Worm (Caenorhabditis elegans) whole organism, dauer: Measurements from ENCODE around the gene grl-18.
"Not testable (repeated sequence)": the region's sequence is repeated elsewhere in the genome, so short reads cannot be mapped to it uniquely, and the experiment has no call there.

ENCODE experiments used
- unc-62 ChIP-seq: sonication (generic microtip); optimal IDR thresholded peaks from 2 replicates; lab custom pipeline; 2017; ENCODE audit warnings: missing biosample characterization, missing genetic modification reagents, missing genetic modification characterization

Gene grl-18

DNA sequence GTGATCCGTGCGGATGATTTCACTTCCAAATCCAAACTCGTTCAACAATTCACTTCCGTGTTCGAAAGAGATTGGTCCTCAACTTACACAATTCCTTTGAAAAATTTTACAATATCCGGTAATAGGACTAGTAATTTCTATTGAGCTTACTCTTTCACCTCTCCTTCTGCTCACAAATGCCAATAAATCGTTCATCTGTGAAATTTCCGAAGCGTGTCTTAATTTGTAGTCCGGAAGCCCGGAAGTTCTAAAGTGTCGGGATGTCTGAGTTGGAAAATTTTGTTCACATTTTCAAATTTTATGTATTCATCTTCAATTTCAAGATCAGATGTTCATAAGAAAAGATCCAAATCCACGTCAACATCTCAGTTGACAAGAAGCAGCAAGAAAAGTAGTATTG lies 4.8 kb upstream of the grl-18 start, which contains the start of gene T05C3.2:
TSS of gene T05C3.2 (plus strand) at position 301 of the 400 bp plus-strand sequence.
- no peak for TF ChIP-seq unc-62 (GFP tag; lab: Kevin White, UChicago)

DNA sequence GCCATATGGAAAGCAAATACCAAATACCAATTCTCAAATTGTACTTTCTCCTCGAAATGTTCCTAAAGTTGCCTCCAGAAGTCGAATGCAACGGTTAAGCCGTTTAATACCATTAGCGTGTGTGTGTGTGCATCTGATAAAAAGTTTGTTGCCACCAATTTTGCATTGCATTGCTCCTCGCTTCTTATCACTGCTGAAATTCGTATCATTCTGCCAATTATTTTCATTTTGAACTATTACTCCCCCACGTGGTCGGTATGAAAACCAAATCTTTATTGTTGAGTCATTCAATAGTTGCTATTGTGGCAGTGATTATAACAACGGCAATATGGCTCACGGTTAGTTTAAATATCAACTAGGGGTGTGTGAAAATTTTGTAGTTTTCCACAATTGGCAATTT lies 1.5 kb upstream of the grl-18 start, which contains the start of gene T05C3.6:
TSS of gene T05C3.6 (plus strand) at position 241 of the 400 bp plus-strand sequence.
- TF ChIP-seq unc-62 (GFP tag; lab: Kevin White, UChicago) = no peak

DNA sequence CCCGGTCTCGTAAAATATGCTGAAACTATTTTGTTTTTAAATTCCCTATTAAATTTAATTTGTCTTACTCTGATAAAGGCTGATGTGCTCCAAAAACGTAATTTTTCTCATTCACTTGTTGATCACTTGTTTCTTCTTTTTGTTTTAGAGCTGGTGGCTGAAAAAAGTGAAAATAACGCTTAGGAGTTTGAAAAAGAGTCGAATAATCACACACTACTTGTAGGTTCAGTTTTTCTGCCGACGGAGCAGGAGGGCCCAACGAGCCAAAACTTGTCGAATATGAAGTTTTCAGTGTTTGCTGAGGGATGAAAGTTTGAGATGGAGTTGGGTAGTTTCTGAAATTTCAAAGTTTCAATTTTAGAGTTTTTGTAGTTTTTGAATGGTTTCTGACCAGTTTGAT lies 1.5 kb downstream of the grl-18 start:
- no peak for TF ChIP-seq unc-62 (GFP tag; lab: Kevin White, UChicago)

DNA sequence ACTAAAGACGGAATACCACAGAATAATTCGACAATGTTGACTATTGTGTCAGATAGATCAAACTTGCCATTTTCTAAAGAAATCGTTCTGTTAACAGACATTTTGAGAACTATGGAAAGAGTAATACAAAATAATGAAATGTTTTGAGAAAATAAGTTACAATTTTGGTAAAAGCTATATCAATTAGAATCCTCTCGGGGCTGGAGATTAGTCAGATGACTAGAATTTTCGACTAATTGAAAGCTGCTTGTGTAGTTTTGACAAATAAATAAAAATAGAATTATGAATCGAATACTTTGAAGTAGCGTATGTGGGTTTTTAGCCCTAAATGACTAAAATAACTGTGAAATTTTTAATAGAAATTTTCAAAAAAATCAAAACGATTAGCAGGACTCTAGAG lies 3.8 kb downstream of the grl-18 start, which contains the start of gene srg-65:
TSS of gene srg-65 (minus strand) at position 101 of the 400 bp plus-strand sequence.
- TF ChIP-seq unc-62 (GFP tag; lab: Kevin White, UChicago) = no peak

DNA sequence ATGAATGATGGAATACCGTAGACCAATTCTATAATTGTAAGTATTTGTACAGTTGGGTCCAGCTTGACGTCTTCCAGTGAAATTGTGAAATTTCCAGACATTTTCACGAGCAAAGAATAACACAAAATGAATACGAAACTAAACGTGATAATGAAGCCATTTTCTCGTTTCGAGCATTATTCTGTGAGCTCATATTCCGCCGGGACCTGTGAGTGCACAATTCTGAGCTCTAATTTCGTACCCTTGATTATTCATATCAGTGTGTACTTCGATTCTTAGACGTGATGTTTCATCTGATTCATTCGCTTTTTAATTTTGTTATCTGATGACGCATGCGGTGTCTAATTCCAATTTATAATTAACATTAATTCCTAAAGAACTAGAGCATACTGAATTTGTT lies 6.4 kb downstream of the grl-18 start, which contains the start of gene srg-66:
TSS of gene srg-66 (minus strand) at position 101 of the 400 bp plus-strand sequence.
- TF ChIP-seq unc-62 (GFP tag; lab: Kevin White, UChicago) = no peak

DNA sequence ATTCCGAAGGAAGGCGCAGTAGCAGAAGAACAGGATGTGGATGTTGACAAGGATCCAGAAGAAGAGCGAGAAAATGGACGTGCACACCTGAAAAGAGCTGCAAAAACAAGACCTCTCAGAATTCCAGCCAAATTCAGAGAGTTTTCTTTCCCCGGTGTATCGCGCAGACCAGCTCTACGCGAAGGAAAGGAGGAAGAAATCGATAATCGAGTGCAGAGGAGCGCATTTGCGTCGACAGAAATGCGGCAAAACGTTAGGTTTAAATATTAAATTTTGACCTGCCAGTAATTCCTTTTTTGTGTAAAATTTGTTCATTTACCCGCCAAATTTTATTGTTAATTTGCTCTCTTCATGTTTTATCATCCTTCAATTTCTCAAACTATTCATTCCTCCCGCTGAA lies 10.9 kb downstream of the grl-18 start:
- no peak for TF ChIP-seq unc-62 (GFP tag; lab: Kevin White, UChicago)

DNA sequence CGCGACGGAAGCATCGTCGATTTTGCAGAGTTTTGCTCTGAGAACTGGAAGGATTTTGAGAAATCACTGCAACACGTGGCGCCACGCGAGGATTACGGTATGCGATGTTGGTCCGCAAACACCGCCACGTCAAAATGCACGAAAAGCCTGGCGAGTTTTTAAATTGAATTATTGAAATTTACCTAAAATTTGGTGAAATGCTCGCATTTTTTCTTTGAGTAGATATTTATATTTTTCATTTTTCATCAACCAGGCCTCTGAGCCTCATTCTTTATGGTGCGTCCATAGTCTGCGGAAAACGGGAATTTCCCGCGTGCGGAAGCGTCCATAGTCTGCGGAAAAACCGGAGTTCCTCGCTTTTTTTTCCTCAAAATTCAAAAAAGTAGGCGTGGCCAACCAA lies 17.7 kb downstream of the grl-18 start, which contains the start of gene ZC317.7:
TSS of gene ZC317.7 (minus strand) at position 101 of the 400 bp plus-strand sequence.
- TF ChIP-seq unc-62 (GFP tag; lab: Kevin White, UChicago) = not testable (repeated sequence)

DNA sequence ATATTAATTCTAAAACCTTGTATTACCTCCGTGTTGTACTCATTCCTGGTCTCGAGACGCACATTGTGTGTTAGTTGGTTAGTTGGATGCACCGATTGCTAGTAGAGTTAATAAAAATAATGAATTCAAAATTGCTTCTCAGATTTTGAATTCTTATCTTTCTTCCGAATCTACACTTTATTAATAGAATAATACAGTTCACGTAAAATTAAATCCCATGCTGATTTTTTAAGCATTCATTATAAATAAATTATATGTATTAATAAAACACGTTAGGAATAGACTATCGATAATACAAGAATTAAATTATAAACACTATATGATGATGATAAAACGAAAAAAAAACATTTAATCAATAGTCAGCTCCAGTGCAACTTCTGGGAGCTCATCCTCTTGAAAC lies 20.2 kb downstream of the grl-18 start, which contains the start of gene ZC317.6:
TSS of gene ZC317.6 (minus strand) at position 101 of the 400 bp plus-strand sequence.
- not testable (repeated sequence) for TF ChIP-seq unc-62 (GFP tag; lab: Kevin White, UChicago)

DNA sequence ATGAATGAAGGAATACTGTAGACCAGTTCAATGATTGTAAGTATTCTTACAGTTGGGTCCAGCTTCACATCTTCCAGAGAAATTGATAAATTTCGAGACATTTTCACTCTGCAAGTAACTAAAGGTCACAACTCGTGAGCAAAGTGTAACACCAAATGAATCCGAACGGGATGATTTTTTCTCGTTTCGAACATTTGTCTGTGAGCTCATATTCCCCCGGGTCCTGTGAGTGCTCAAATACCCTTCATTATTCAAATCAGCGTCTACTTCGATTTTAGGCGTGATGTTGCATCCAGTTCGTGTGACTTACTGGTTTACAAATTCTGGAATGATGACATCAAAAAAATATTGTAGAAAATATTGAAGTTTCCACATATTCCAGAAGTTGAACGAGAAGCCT lies 23.3 kb downstream of the grl-18 start, which contains the start of gene srg-68:
TSS of gene srg-68 (minus strand) at position 101 of the 400 bp plus-strand sequence.
- TF ChIP-seq unc-62 (GFP tag; lab: Kevin White, UChicago) = no peak

DNA sequence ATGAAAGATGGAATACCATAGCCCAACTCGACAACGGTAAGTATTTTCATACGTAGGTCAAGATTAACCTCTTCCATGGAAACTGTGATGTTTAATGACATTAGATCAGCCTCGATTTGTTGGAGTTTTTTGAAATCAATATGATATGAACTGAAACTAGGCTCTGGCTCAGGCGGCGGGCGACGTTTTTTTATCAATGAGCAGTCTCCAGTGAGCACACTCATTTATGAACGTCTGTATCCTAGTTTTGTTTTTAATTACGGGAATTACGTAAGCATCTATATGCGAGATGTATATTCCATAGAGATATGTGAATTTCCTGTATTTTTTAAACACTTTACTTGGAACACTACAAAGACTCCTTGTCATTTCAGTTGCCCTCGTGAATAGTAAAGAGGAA lies 25.8 kb downstream of the grl-18 start, which contains the start of gene srg-67:
TSS of gene srg-67 (minus strand) at position 101 of the 400 bp plus-strand sequence.
- TF ChIP-seq unc-62 (GFP tag; lab: Kevin White, UChicago) = no peak

DNA sequence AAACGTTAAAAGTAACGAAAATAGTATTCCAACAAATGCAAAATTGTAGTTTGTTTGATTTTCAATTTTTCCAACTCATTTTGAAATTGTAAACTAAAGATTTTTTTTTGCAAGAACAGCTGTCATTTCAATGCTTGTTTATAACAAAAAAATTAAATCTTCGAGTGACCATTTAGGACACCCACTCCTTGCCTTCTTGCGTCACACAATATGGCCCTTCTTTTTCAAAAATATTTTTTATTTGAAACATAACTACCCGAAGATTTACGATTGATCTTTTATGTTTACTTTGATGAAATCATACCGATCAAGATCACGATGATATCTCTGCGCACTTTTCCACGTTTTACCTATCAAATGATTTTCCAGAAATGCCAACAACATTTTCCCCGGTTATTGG lies 28.9 kb downstream of the grl-18 start, which contains the start of gene ZC317.2:
TSS of gene ZC317.2 (plus strand) at position 301 of the 400 bp plus-strand sequence.
- TF ChIP-seq unc-62 (GFP tag; lab: Kevin White, UChicago) = no peak

DNA sequence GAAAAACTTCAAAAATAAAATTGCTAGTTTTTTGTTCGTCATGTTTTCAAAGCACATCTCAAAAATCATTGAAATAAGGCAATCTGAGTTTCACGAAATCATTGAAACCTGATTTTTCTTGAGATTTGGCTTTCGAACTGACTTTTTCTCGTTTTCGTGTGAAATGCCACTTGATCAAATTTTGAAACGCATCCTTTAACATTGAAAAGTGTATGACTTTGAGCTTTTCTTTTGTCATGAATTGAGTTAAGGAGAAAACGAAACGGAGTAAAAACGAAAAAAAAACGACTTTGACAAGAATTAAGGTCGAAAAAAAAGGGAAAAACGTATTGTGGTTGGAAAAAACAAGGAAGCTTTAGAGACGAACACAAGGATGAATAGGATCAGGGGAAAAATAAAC lies 33.7 kb downstream of the grl-18 start:
- TF ChIP-seq unc-62 (GFP tag; lab: Kevin White, UChicago) = no peak

DNA sequence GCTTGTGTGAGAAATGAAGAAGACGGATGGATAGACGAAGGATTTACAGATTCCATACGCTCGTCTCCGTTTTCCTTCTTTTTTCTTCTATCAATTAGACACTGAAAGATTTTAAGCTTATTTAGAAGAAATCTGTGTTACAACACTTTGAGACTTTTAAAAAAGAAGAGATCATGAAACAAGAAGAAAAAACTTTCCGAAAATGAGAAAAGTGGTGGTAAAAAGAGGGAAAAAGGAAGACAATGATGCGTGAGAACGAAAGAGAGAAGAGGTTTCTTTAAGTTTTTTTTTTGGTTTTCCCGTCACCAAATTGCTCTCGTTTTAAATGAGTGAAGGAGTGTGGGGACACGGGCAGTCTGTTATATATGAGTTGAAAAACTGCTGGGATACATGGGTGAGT lies 35.1 kb downstream of the grl-18 start, which contains the start of gene glc-3:
TSS of gene glc-3 (minus strand) at position 101 of the 400 bp plus-strand sequence.
- TF ChIP-seq unc-62 (GFP tag; lab: Kevin White, UChicago) = no peak

DNA sequence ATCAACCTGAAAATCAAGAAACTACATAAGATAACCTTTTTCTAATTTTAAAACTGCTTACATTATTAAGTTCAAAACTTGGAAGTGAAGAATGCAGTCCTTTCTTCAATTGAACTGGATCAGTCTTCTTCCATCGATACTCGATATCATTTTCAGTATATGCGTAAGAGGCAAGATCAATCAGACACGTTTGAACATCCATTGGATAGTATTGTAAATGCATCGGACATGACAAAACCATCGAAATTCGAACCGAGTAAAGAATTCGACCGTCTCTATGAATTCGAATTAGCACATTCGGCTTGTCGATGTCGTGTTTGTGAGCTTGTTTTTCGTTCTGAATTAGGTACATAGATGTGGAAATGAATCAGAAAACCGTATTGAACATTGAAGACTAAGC lies 37.9 kb downstream of the grl-18 start:
- no peak for TF ChIP-seq unc-62 (GFP tag; lab: Kevin White, UChicago)

DNA sequence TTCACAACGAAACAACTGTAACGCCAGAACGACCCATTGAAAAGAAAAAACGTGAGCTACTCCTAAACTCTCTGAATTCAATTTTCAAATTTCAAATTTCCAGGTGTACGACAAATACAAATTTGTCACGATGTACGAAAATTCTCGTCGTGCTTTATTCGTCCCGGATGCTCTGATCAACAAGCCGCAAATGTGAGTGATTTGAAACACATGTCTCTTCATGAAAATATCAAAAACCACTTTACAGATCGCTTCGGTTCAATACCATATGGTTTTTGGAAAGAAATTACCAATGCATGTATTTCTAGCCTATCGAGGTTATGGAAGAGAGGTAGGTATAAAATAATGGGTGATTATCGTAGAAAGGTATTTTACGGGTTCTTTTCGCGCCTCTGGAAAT lies 41.6 kb downstream of the grl-18 start:
- TF ChIP-seq unc-62 (GFP tag; lab: Kevin White, UChicago) = no peak

DNA sequence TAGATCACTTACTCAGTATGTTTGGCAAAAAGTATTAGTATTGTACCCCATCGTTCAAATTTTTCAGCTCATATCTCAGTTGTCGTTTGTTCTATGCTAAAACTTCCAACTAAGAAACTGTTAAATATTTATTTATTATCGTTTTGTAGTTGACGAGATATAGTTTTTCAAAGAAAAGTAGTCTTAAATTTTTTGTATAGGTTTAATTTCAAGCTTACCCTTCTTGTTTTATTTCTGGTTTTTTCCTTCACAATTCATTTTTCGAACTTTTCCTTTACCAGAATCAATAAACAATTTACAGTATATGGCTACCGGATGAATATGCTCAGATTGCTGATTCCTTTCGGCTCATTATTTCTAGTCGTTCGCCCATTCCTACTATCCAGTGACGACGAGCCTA lies 42.8 kb downstream of the grl-18 start, which contains the start of gene F08F3.1:
TSS of gene F08F3.1 (plus strand) at position 301 of the 400 bp plus-strand sequence.
- no peak for TF ChIP-seq unc-62 (GFP tag; lab: Kevin White, UChicago)

DNA sequence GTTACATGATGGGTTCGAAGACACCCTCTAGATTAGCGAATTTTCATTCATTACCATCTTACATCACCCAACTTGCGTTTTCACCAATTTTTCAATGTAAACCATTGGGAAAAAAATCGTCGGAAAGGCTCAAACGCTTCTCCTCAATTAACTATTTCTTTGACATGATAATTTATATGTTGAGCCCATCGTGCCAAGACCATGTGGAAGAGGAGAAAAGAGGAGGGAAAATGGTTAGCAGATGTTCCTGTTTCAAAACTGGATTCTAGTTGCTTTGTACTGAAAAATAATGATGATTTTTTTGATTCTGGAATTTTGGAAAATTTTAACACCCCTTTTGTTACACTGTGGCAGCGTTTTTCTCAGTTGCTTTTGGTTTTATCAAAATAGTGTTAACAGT lies 44.6 kb downstream of the grl-18 start:
- TF ChIP-seq unc-62 (GFP tag; lab: Kevin White, UChicago) = no peak
